Worm (Caenorhabditis elegans) whole organism, midembryonic: Measurements from ENCODE around the gene oac-42.

Source experiments
- T22C8.4 ChIP-seq: fragments of 200-800 bp; sonication (Bioruptor generic); IDR thresholded peaks from 2 replicates; pipeline ENCODE4 v1.3.6; 2022; ENCODE audit warnings: missing genetic modification characterization, missing compliant biosample characterization
- flt-1 ChIP-seq: fragments of 200-800 bp; sonication (Bioruptor generic); IDR thresholded peaks from 2 replicates; pipeline ENCODE4 v1.3.6; 2022; ENCODE audit warnings: missing genetic modification characterization, missing compliant biosample characterization
- klf-2 ChIP-seq: fragments of 200-800 bp; sonication (Bioruptor generic); conservative IDR thresholded peaks from 2 replicates; pipeline ENCODE4 v1.3.6; 2022; ENCODE audit warnings: missing genetic modification reagents, missing genetic modification characterization, missing compliant biosample characterization

ce11 chrV:15891761-15892160 is 7.2 kb upstream of the oac-42 start, which contains the start of gene T06C12.12:
- TF ChIP-seq flt-1 = no peak
- TF ChIP-seq T22C8.4 (GFP tag; lab: Robert Waterston, UW) = no peak
- TF ChIP-seq klf-2 (GFP tag; lab: Robert Waterston, UW) = no peak
